Worm (Caenorhabditis elegans) whole organism, L3 larva: ENCODE measurements around the gene T19D7.5.

Experiments
- aly-2 ChIP-seq: fragments of 150-350 bp; optimal IDR thresholded peaks from 2 replicates; lab custom pipeline; 2014; ENCODE audit warnings: missing biosample characterization, missing genetic modification characterization
- lin-39 ChIP-seq: fragments of 150-350 bp; optimal IDR thresholded peaks from 2 replicates; lab custom pipeline; 2018; ENCODE audit warnings: missing biosample characterization, missing genetic modification reagents, missing genetic modification characterization
- nhr-11 ChIP-seq: fragments of 150-350 bp; optimal IDR thresholded peaks from 2 replicates; lab custom pipeline; 2014; ENCODE audit warnings: missing biosample characterization, missing genetic modification characterization
- nhr-237 ChIP-seq: fragments of 150-350 bp; optimal IDR thresholded peaks from 2 replicates; lab custom pipeline; 2014; ENCODE audit warnings: missing biosample characterization, missing genetic modification characterization
- pha-4 ChIP-seq: fragments of 150-350 bp; optimal IDR thresholded peaks from 2 replicates; lab custom pipeline; 2014; ENCODE audit warnings: missing biosample characterization, missing genetic modification reagents, missing genetic modification characterization
- snpc-4 ChIP-seq: fragments of 150-350 bp; optimal IDR thresholded peaks from 2 replicates; lab custom pipeline; 2014; ENCODE audit warnings: missing biosample characterization, missing genetic modification characterization

DNA sequence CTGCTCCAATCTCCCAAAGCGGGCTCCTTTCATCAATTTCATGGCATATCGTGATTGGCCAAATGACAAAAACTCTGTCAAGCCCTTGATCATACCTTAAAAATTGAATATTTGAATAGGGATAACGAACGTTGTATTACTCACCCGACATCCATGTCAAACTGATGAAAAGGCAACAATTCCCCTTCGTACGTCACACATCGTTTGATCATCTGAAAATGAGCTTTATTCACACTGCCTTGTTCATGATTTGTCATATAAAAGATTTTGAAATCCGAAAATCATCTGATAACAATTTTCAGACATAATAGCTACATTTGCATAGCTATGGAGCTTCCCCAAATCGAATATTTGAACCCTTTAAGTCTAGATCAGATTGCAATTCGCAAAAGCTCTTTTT lies 40.5 kb upstream of the T19D7.5 start, which contains the start of gene M02A10.1:
- TF ChIP-seq snpc-4 (no peak), lin-39 (tag; lab: Kevin White, UChicago) (no peak), nhr-11 (tag; lab: Kevin White, UChicago) (no peak), aly-2 (tag; lab: Kevin White, UChicago) (no peak), nhr-237 (no peak), pha-4 (tag; lab: Kevin White, UChicago) (no peak)
